Fruit fly (Drosophila melanogaster): ENCODE measurements around the gene lin-52.

DNA sequence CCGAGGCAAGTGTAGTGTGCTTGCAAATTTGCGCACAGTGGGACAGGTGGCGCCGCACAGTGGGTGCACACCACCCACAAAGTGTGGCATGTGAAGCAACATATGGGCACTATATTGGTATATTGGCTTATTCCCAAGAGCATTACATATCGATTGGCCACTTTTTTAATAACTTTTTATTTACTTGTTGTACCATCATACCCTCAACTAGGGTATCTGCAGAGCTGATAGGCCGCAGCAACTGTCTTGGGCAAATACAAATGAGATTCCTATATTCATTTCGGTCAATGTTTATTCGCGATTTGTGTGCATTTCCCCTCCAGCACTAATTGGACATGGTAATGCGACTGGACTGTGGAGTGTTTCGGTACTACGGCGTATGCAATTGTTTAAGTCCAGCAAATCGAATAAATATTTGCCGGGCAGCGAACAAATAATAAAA, 30.0 kb downstream of the lin-52 start:
- TF ChIP-seq insv (optimal IDR thresholded peaks at IDR 0.05), result no peak
- TF ChIP-seq psq (optimal IDR thresholded peaks at IDR 0.05), result no peak
